Worm (Caenorhabditis elegans) whole organism, early embryonic: Measurements from ENCODE around the gene fbxc-25.
"Not testable (repeated sequence)": the region's sequence is repeated elsewhere in the genome, so short reads cannot be mapped to it uniquely, and the experiment has no call there.

ENCODE experiments used
- F13C5.2 ChIP-seq: sonication (generic microtip); optimal IDR thresholded peaks from 2 replicates; lab custom pipeline; 2017; ENCODE audit warnings: mild to moderate bottlenecking, missing genetic modification characterization, inconsistent platforms, missing compliant biosample characterization
- ama-1 ChIP-seq: fragments of 150-350 bp; optimal IDR thresholded peaks from 2 replicates; lab custom pipeline; 2014
- ets-7 ChIP-seq: sonication (generic microtip); optimal IDR thresholded peaks from 2 replicates; lab custom pipeline; 2016; ENCODE audit warnings: missing genotype, missing genetic modification characterization, missing compliant biosample characterization
- flt-1 ChIP-seq: fragments of 200-800 bp; sonication (Bioruptor generic); IDR thresholded peaks from 2 replicates; pipeline ENCODE4 v1.3.6; 2022; ENCODE audit warnings: missing genetic modification characterization, missing compliant biosample characterization
- hmg-4 ChIP-seq: fragments of 200-800 bp; sonication (Bioruptor generic); optimal IDR thresholded peaks from 2 replicates; lab custom pipeline; 2018; ENCODE audit warnings: mild to moderate bottlenecking, missing genetic modification characterization, missing compliant biosample characterization
- scrt-1 ChIP-seq: fragments of 200-800 bp; sonication (Bioruptor generic); IDR thresholded peaks from 2 replicates; pipeline ENCODE4 v1.3.6; 2022; ENCODE audit warnings: missing genetic modification characterization, missing compliant biosample characterization

DNA sequence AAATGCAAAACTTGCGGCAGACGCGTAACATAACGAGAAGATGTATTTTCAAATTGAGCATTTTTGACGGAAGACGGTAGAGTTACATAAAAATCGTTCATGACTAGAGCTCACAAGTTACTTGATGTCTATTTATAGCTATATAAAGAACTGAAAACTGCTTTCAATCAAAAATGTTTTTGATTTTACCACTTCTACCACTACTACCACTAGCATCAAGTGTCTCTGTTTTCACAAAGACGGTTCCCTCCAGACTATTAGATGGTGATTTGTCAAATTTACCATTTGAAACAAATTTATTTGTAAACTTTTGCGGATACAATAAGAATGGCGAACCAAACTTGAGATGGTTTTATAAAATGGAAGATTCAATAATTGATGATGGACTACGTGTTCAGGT lies 13.5 kb downstream of the fbxc-25 start, which contains the start of gene K09F6.9:
- TF ChIP-seq ama-1; F13C5.2 (tag; lab: Kevin White, UChicago); scrt-1 (GFP tag; lab: Robert Waterston, UW); hmg-4 (GFP tag; lab: Kevin White, UChicago); flt-1 (GFP tag; lab: Robert Waterston, UW); ets-7 (tag; lab: Kevin White, UChicago): not testable (repeated sequence)
